Worm (Caenorhabditis elegans): ENCODE results near the gene msp-57.

ce11 chrIV:5082900-5083530, 20.6 kb downstream of the msp-57 start, which contains the start of gene pygo-1:
- TF ChIP-seq ceh-82 (tag; optimal IDR thresholded peaks at IDR 0.05) (no peak), zag-1 (tag; optimal IDR thresholded peaks at IDR 0.05) (no peak), nhr-237 (tag; optimal IDR thresholded peaks at IDR 0.05) (no peak), nhr-25 (tag; optimal IDR thresholded peaks at IDR 0.05) (no peak)

All from whole organism, L2 larva.